Worm (Caenorhabditis elegans) whole organism, mixed stage, embryonic: ENCODE results near the gene C15B12.4.

Experiments
- M03D4.4 ChIP-seq: sonication (generic microtip); optimal IDR thresholded peaks from 2 replicates; lab custom pipeline; 2017; ENCODE audit warnings: mild to moderate bottlenecking, missing genetic modification characterization, missing compliant biosample characterization
- bed-3 ChIP-seq: fragments of 200-800 bp; sonication (Bioruptor generic); optimal IDR thresholded peaks from 3 replicates; lab custom pipeline; 2018; ENCODE audit warnings: mild to moderate bottlenecking, missing genetic modification characterization, moderate library complexity, missing compliant biosample characterization
- blmp-1 ChIP-seq: fragments of 150-350 bp; optimal IDR thresholded peaks from 2 replicates; lab custom pipeline; 2014; ENCODE audit warnings: missing biosample characterization, missing genetic modification characterization
- ceh-39 ChIP-seq: fragments of 150-350 bp; optimal IDR thresholded peaks from 2 replicates; lab custom pipeline; 2014; ENCODE audit warnings: missing biosample characterization, missing genetic modification characterization
- ceh-43 ChIP-seq: fragments of 200-800 bp; sonication (Bioruptor generic); optimal IDR thresholded peaks from 2 replicates; lab custom pipeline; 2018; ENCODE audit warnings: mild to moderate bottlenecking, missing genetic modification characterization, moderate library complexity, missing compliant biosample characterization
- ceh-83 ChIP-seq: fragments of 200-800 bp; sonication (Bioruptor generic); optimal IDR thresholded peaks from 2 replicates; lab custom pipeline; 2018; ENCODE audit warnings: mild to moderate bottlenecking, missing genetic modification characterization, missing compliant biosample characterization
- ces-1 ChIP-seq: fragments of 150-350 bp; optimal IDR thresholded peaks from 2 replicates; lab custom pipeline; 2014; ENCODE audit warnings: missing biosample characterization, missing genetic modification reagents, missing genetic modification characterization
- cnd-1 ChIP-seq: fragments of 200-800 bp; sonication (Bioruptor generic); optimal IDR thresholded peaks from 2 replicates; lab custom pipeline; 2018; ENCODE audit warnings: mild to moderate bottlenecking, missing genetic modification characterization, missing compliant biosample characterization
- drap-1 ChIP-seq: fragments of 200-800 bp; sonication (Bioruptor generic); optimal IDR thresholded peaks from 3 replicates; lab custom pipeline; 2018; ENCODE audit warnings: mild to moderate bottlenecking, missing genetic modification characterization, missing compliant biosample characterization
- elt-1 ChIP-seq: sonication (generic microtip); optimal IDR thresholded peaks from 2 replicates; lab custom pipeline; 2017; ENCODE audit warnings: missing genetic modification characterization, mild to moderate bottlenecking, missing compliant biosample characterization, antibody characterized with exemption, moderate library complexity, borderline replicate concordance; ENCODE audit not compliant: insufficient read depth
- elt-3 ChIP-seq: fragments of 150-350 bp; optimal IDR thresholded peaks from 2 replicates; lab custom pipeline; 2014; ENCODE audit warnings: missing biosample characterization, missing genetic modification characterization
- flh-1 ChIP-seq: fragments of 200-800 bp; sonication (Bioruptor generic); optimal IDR thresholded peaks from 2 replicates; lab custom pipeline; 2018; ENCODE audit warnings: mild to moderate bottlenecking, missing genetic modification characterization, moderate library complexity, missing compliant biosample characterization
- ham-2 ChIP-seq: fragments of 200-800 bp; sonication (Bioruptor generic); optimal IDR thresholded peaks from 2 replicates; lab custom pipeline; 2018; ENCODE audit warnings: mild to moderate bottlenecking, missing genetic modification characterization, missing compliant biosample characterization
- lin-13 ChIP-seq: fragments of 150-350 bp; optimal IDR thresholded peaks from 2 replicates; lab custom pipeline; 2014; ENCODE audit warnings: missing biosample characterization, missing genetic modification characterization
- mab-5 ChIP-seq: fragments of 150-350 bp; optimal IDR thresholded peaks from 2 replicates; lab custom pipeline; 2014; ENCODE audit warnings: missing biosample characterization, missing genetic modification characterization
- mep-1 ChIP-seq: fragments of 150-350 bp; optimal IDR thresholded peaks from 2 replicates; lab custom pipeline; 2017; ENCODE audit warnings: missing biosample characterization, missing genetic modification reagents, missing genetic modification characterization, inconsistent platforms
- mls-2 ChIP-seq: sonication (generic microtip); optimal IDR thresholded peaks from 2 replicates; lab custom pipeline; 2016; ENCODE audit warnings: mild to moderate bottlenecking, missing genetic modification characterization, moderate library complexity, missing compliant biosample characterization
- nhr-12 ChIP-seq: fragments of 150-350 bp; optimal IDR thresholded peaks from 2 replicates; lab custom pipeline; 2014; ENCODE audit warnings: missing biosample characterization, missing genetic modification characterization
- nhr-2 ChIP-seq: fragments of 150-350 bp; optimal IDR thresholded peaks from 2 replicates; lab custom pipeline; 2014; ENCODE audit warnings: missing biosample characterization, missing genetic modification characterization
- nhr-28 ChIP-seq: fragments of 150-350 bp; optimal IDR thresholded peaks from 2 replicates; lab custom pipeline; 2014; ENCODE audit warnings: missing biosample characterization, missing genetic modification characterization
- nhr-76 ChIP-seq: sonication (generic microtip); optimal IDR thresholded peaks from 2 replicates; lab custom pipeline; 2017; ENCODE audit warnings: missing biosample characterization, missing genetic modification characterization
- pha-4 ChIP-seq: fragments of 150-350 bp; optimal IDR thresholded peaks from 2 replicates; lab custom pipeline; 2018; ENCODE audit warnings: missing biosample characterization, missing genetic modification reagents, missing genetic modification characterization
- sem-2 ChIP-seq: fragments of 200-800 bp; sonication (Bioruptor generic); optimal IDR thresholded peaks from 2 replicates; lab custom pipeline; 2018; ENCODE audit warnings: mild to moderate bottlenecking, missing genetic modification characterization, missing compliant biosample characterization
- snpc-4 ChIP-seq: fragments of 150-350 bp; optimal IDR thresholded peaks from 2 replicates; lab custom pipeline; 2014; ENCODE audit warnings: missing biosample characterization, missing genetic modification characterization
- sptf-1 ChIP-seq: sonication (generic microtip); optimal IDR thresholded peaks from 2 replicates; lab custom pipeline; 2017; ENCODE audit warnings: mild to moderate bottlenecking, missing genetic modification characterization, moderate library complexity, missing compliant biosample characterization
- tbx-8 ChIP-seq: fragments of 200-800 bp; sonication (Bioruptor generic); optimal IDR thresholded peaks from 2 replicates; lab custom pipeline; 2018; ENCODE audit warnings: mild to moderate bottlenecking, missing genetic modification characterization, moderate library complexity, missing compliant biosample characterization
- unc-120 ChIP-seq: sonication (generic microtip); optimal IDR thresholded peaks from 2 replicates; lab custom pipeline; 2017; ENCODE audit warnings: missing genetic modification characterization, missing compliant biosample characterization; ENCODE audit not compliant: poor library complexity, severe bottlenecking
- unc-39 ChIP-seq: fragments of 150-350 bp; optimal IDR thresholded peaks from 2 replicates; lab custom pipeline; 2014; ENCODE audit warnings: missing biosample characterization, missing genetic modification characterization
- unc-62 ChIP-seq: fragments of 150-350 bp; optimal IDR thresholded peaks from 2 replicates; lab custom pipeline; 2014; ENCODE audit warnings: missing biosample characterization, missing genetic modification reagents, missing genetic modification characterization
- zip-8 ChIP-seq: fragments of 150-350 bp; optimal IDR thresholded peaks from 2 replicates; lab custom pipeline; 2014; ENCODE audit warnings: missing biosample characterization, missing genetic modification characterization
- ztf-11 ChIP-seq: fragments of 150-350 bp; optimal IDR thresholded peaks from 2 replicates; lab custom pipeline; 2014; ENCODE audit warnings: missing biosample characterization, missing genetic modification characterization

The C15B12.4 gene

ce11 chrX:6461729-6462128 lies 11.8 kb downstream of the C15B12.4 start, which contains the start of gene K04E7.1:
Gene K04E7.1 (plus strand): TSS chrX:6462029.
- TF ChIP-seq unc-120 (tag; lab: Kevin White, UChicago) (no peak), ceh-43 (GFP tag; lab: Kevin White, UChicago) (no peak)

ce11 chrX:6460123-6460522 lies 13.4 kb downstream of the C15B12.4 start:
- TF ChIP-seq tbx-8 (no peak), drap-1 (no peak), nhr-12 (tag; lab: Kevin White, UChicago) (no peak), flh-1 (no peak), unc-120 (tag; lab: Kevin White, UChicago) (no peak), lin-13 (tag; lab: Kevin White, UChicago) (no peak), blmp-1 (tag; lab: Kevin White, UChicago) (no peak), nhr-76 (tag; lab: Kevin White, UChicago) (no peak), elt-1 (tag; lab: Kevin White, UChicago) (no peak), ceh-39 (tag; lab: Kevin White, UChicago) (no peak), ces-1 (no peak), mls-2 (tag; lab: Kevin White, UChicago) (no peak), unc-39 (tag; lab: Kevin White, UChicago) (no peak), snpc-4 (tag; lab: Kevin White, UChicago) (no peak), elt-3 (tag; lab: Kevin White, UChicago) (no peak), ztf-11 (tag; lab: Kevin White, UChicago) (no peak), sptf-1 (tag; lab: Kevin White, UChicago) (no peak), ceh-83 (no peak), M03D4.4 (no peak)

ce11 chrX:6458467-6458866 lies 15.1 kb downstream of the C15B12.4 start:
- no peak for TF ChIP-seq unc-120 (tag; lab: Kevin White, UChicago)
- TF ChIP-seq ham-2 (GFP tag; lab: Kevin White, UChicago): no peak
- TF ChIP-seq sptf-1 (tag; lab: Kevin White, UChicago): no peak
- no peak for TF ChIP-seq ztf-11 (tag; lab: Kevin White, UChicago)
- TF ChIP-seq ceh-43 (GFP tag; lab: Kevin White, UChicago): no peak
- no peak for TF ChIP-seq unc-62 (GFP tag; lab: Kevin White, UChicago)
- TF ChIP-seq nhr-76 (tag; lab: Kevin White, UChicago): no peak
- no peak for TF ChIP-seq drap-1
- TF ChIP-seq mls-2 (tag; lab: Kevin White, UChicago): no peak
- no peak for TF ChIP-seq sem-2
- no peak for TF ChIP-seq flh-1
- TF ChIP-seq nhr-28: no peak
- no peak for TF ChIP-seq nhr-2 (tag; lab: Kevin White, UChicago)
- TF ChIP-seq cnd-1 (tag; lab: Kevin White, UChicago): no peak
- TF ChIP-seq elt-1 (tag; lab: Kevin White, UChicago): no peak
- TF ChIP-seq ceh-83: no peak
- no peak for TF ChIP-seq zip-8
- no peak for TF ChIP-seq pha-4 (tag; lab: Kevin White, UChicago)
- TF ChIP-seq tbx-8: no peak
- no peak for TF ChIP-seq blmp-1 (tag; lab: Kevin White, UChicago)

ce11 chrX:6458001-6458400 lies 15.5 kb downstream of the C15B12.4 start:
- no peak for TF ChIP-seq bed-3 (GFP tag; lab: Kevin White, UChicago)
- TF ChIP-seq mab-5 (tag; lab: Kevin White, UChicago): no peak
- TF ChIP-seq ceh-83: no peak
- no peak for TF ChIP-seq cnd-1 (tag; lab: Kevin White, UChicago)
- TF ChIP-seq mep-1 (tag; lab: Kevin White, UChicago): no peak
- no peak for TF ChIP-seq ceh-39 (tag; lab: Kevin White, UChicago)
- no peak for TF ChIP-seq nhr-12 (tag; lab: Kevin White, UChicago)
- no peak for TF ChIP-seq pha-4 (tag; lab: Kevin White, UChicago)
- TF ChIP-seq mls-2 (tag; lab: Kevin White, UChicago): no peak
- TF ChIP-seq drap-1: no peak
- TF ChIP-seq ceh-43 (GFP tag; lab: Kevin White, UChicago): no peak
- no peak for TF ChIP-seq blmp-1 (tag; lab: Kevin White, UChicago)
- no peak for TF ChIP-seq unc-62 (GFP tag; lab: Kevin White, UChicago)
- no peak for TF ChIP-seq ces-1
- TF ChIP-seq ztf-11 (tag; lab: Kevin White, UChicago): no peak
- no peak for TF ChIP-seq unc-39 (tag; lab: Kevin White, UChicago)
- no peak for TF ChIP-seq nhr-2 (tag; lab: Kevin White, UChicago)
